Worm (Caenorhabditis elegans) whole organism, L3 larva: ENCODE data around the gene F40A3.4.

Source experiments
- R02D3.7 ChIP-seq: fragments of 150-350 bp; optimal IDR thresholded peaks from 2 replicates; lab custom pipeline; 2014; ENCODE audit warnings: missing biosample characterization, missing genetic modification characterization
- ceh-16 ChIP-seq: sonication (generic microtip); optimal IDR thresholded peaks from 2 replicates; lab custom pipeline; 2017; ENCODE audit warnings: missing biosample characterization, missing genetic modification characterization
- elt-2 ChIP-seq: sonication (generic microtip); optimal IDR thresholded peaks from 2 replicates; lab custom pipeline; 2016; ENCODE audit warnings: missing genetic modification reagents, mild to moderate bottlenecking, missing genetic modification characterization, missing compliant biosample characterization
- eor-1 ChIP-seq, 2 experiments: fragments of 150-350 bp; optimal IDR thresholded peaks; 2 replicates each; lab custom pipeline; 2014 to 2018; ENCODE audit warnings: missing biosample characterization in 2 of 2, missing genetic modification characterization in 2 of 2
- fkh-10 ChIP-seq: sonication (generic microtip); optimal IDR thresholded peaks from 2 replicates; lab custom pipeline; 2017; ENCODE audit warnings: missing biosample characterization, missing genetic modification reagents, missing genetic modification characterization
- fkh-2 ChIP-seq: fragments of 150-350 bp; optimal IDR thresholded peaks from 2 replicates; lab custom pipeline; 2014; ENCODE audit warnings: missing biosample characterization, missing genetic modification reagents, missing genetic modification characterization
- fos-1 ChIP-seq: fragments of 150-350 bp; optimal IDR thresholded peaks from 2 replicates; lab custom pipeline; 2014; ENCODE audit warnings: missing biosample characterization, missing genetic modification characterization
- hmg-11 ChIP-seq: sonication (generic microtip); optimal IDR thresholded peaks from 2 replicates; lab custom pipeline; 2016; ENCODE audit warnings: missing genetic modification characterization, missing compliant biosample characterization
- jun-1 ChIP-seq: fragments of 150-350 bp; optimal IDR thresholded peaks from 2 replicates; lab custom pipeline; 2014; ENCODE audit warnings: missing biosample characterization, missing genetic modification reagents, missing genetic modification characterization
- lin-15B ChIP-seq: fragments of 150-350 bp; optimal IDR thresholded peaks from 2 replicates; lab custom pipeline; 2014; ENCODE audit warnings: missing biosample characterization, missing genetic modification characterization
- lsy-12 ChIP-seq: sonication (generic microtip); optimal IDR thresholded peaks from 2 replicates; lab custom pipeline; 2016; ENCODE audit warnings: mild to moderate bottlenecking, missing genetic modification characterization, missing compliant biosample characterization
- mml-1 ChIP-seq: fragments of 150-350 bp; sonication (generic microtip); optimal IDR thresholded peaks from 3 replicates; lab custom pipeline; 2014; ENCODE audit warnings: missing biosample characterization, missing genetic modification characterization
- nfya-1 ChIP-seq: sonication (generic microtip); optimal IDR thresholded peaks from 2 replicates; lab custom pipeline; 2017; ENCODE audit warnings: missing genetic modification characterization, mild to moderate bottlenecking, missing compliant biosample characterization, antibody characterized with exemption, moderate library complexity; ENCODE audit not compliant: insufficient read depth
- nhr-11 ChIP-seq: fragments of 150-350 bp; optimal IDR thresholded peaks from 2 replicates; lab custom pipeline; 2014; ENCODE audit warnings: missing biosample characterization, missing genetic modification characterization
- nhr-12 ChIP-seq: fragments of 150-350 bp; optimal IDR thresholded peaks from 2 replicates; lab custom pipeline; 2014; ENCODE audit warnings: missing biosample characterization, missing genetic modification characterization
- nhr-23 ChIP-seq: fragments of 150-350 bp; optimal IDR thresholded peaks from 2 replicates; lab custom pipeline; 2014; ENCODE audit warnings: missing biosample characterization, missing genetic modification reagents, missing genetic modification characterization
- nhr-25 ChIP-seq: sonication (generic microtip); optimal IDR thresholded peaks from 2 replicates; lab custom pipeline; 2017; ENCODE audit warnings: missing biosample characterization, missing genetic modification characterization
- nhr-28 ChIP-seq: fragments of 150-350 bp; optimal IDR thresholded peaks from 2 replicates; lab custom pipeline; 2014; ENCODE audit warnings: missing biosample characterization, missing genetic modification characterization
- nhr-43 ChIP-seq: sonication (generic microtip); optimal IDR thresholded peaks from 2 replicates; lab custom pipeline; 2016; ENCODE audit warnings: mild to moderate bottlenecking, missing genetic modification characterization, missing compliant biosample characterization; ENCODE audit not compliant: poor library complexity, severe bottlenecking
- pha-4 ChIP-seq: fragments of 150-350 bp; optimal IDR thresholded peaks from 2 replicates; lab custom pipeline; 2014; ENCODE audit warnings: missing biosample characterization, missing genetic modification reagents, missing genetic modification characterization
- pqm-1 ChIP-seq: fragments of 150-350 bp; optimal IDR thresholded peaks from 2 replicates; lab custom pipeline; 2017; ENCODE audit warnings: missing biosample characterization, missing genetic modification characterization, inconsistent platforms
- skn-1 ChIP-seq: fragments of 150-350 bp; optimal IDR thresholded peaks from 2 replicates; lab custom pipeline; 2014; ENCODE audit warnings: missing biosample characterization, missing genetic modification characterization
- snpc-4 ChIP-seq: fragments of 150-350 bp; optimal IDR thresholded peaks from 2 replicates; lab custom pipeline; 2014; ENCODE audit warnings: missing biosample characterization, missing genetic modification characterization
- unc-39 ChIP-seq: sonication (generic microtip); optimal IDR thresholded peaks from 4 replicates; lab custom pipeline; 2017; ENCODE audit warnings: missing biosample characterization, missing genetic modification characterization
- unc-62 ChIP-seq: fragments of 150-350 bp; sonication (generic microtip); optimal IDR thresholded peaks from 4 replicates; lab custom pipeline; 2014; ENCODE audit warnings: missing biosample characterization, missing genetic modification reagents, missing genetic modification characterization
- ztf-11 ChIP-seq: fragments of 150-350 bp; optimal IDR thresholded peaks from 2 replicates; lab custom pipeline; 2014; ENCODE audit warnings: missing biosample characterization, missing genetic modification characterization
- ztf-4 ChIP-seq: fragments of 150-350 bp; optimal IDR thresholded peaks from 2 replicates; lab custom pipeline; 2014; ENCODE audit warnings: missing biosample characterization, missing genetic modification characterization

F40A3.4 gene

ce11 chrV:7861792-7862191, 13.8 kb upstream of the F40A3.4 start, which contains the start of gene C37C3.17:
TSS of gene C37C3.17 (minus strand) at chrV:7861892.
- no peak for TF ChIP-seq hmg-11 (tag; lab: Kevin White, UChicago)
- no peak for TF ChIP-seq ztf-11
- no peak for TF ChIP-seq jun-1 (tag; lab: Kevin White, UChicago)

DNA sequence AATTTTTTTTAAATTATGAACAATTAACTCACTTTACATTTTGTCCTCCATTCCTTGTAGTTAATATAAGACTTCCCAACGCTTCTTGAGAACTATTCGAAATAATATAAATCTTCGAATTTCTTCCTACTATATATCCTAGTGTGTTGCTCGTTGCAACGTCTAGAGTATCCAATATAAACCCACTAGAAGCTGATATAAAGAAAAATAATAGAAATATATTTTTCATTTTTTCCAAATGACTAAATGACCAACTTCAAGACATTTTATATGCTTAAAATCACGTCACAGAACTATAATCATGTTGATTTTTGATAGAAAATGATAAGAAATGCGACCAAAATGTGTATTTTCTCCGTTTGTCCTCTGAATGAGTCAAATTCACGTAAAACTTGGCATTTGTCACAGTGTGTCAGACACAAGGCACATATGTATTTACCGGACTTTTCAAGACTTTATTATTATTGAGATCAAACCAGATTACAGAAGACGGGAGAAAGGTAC, 12.5 kb upstream of the F40A3.4 start, which contains the start of gene C37C3.10:
TSS of gene C37C3.10 (minus strand) at position 51 of the 504 bp plus-strand sequence.
- TF ChIP-seq pqm-1 (tag; lab: Kevin White, UChicago) (peak; percentile 64), ceh-16 (tag; lab: Kevin White, UChicago) (no peak)
- TF ChIP-seq, all 47 proteins: peak for 1

DNA sequence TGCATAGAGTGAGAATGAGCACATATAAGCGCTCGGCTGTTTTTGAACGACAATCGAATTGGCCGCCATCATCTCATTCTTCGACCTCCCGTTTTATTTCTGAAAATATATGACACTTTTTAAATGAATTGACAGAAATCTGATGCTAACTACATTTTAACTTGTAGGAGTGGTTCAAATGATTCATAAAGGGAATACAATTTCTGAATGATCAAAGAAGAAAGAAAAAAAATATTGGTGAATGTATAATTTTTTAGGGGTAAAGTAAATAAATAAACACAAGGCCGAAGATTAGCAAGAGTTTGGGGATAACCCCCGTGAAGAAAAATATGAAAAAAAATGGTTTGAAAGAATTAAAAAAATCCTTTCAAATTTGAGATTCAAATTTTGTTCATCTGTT, 10.9 kb upstream of the F40A3.4 start, which contains the start of gene C37C3.11:
TSS of gene C37C3.11 (minus strand) at position 101 of the 400 bp plus-strand sequence.
- TF ChIP-seq snpc-4 (no peak), pqm-1 (tag; lab: Kevin White, UChicago) (no peak), elt-2 (tag; lab: Kevin White, UChicago) (no peak), ceh-16 (tag; lab: Kevin White, UChicago) (no peak), lin-15B (no peak), jun-1 (tag; lab: Kevin White, UChicago) (no peak), unc-62 (GFP tag; lab: Kevin White, UChicago) (no peak), eor-1 (tag; optimal IDR thresholded peaks at IDR 0.05; lab: Kevin White, UChicago) (no peak), nhr-25 (no peak), hmg-11 (tag; lab: Kevin White, UChicago) (no peak), fkh-10 (GFP tag; lab: Kevin White, UChicago) (no peak), ztf-11 (no peak), nhr-43 (tag; lab: Kevin White, UChicago) (no peak), fos-1 (tag; lab: Kevin White, UChicago) (no peak), fkh-2 (no peak), ztf-4 (tag; lab: Kevin White, UChicago) (no peak), R02D3.7 (tag; lab: Kevin White, UChicago) (no peak)

ce11 chrV:7870707-7871106, 4.8 kb upstream of the F40A3.4 start, which contains the start of gene nipi-4:
TSS of gene nipi-4 (minus strand) at chrV:7870807.
- TF ChIP-seq snpc-4, result no peak
- peak; percentile 4 for TF ChIP-seq nhr-23 (tag; lab: Kevin White, UChicago)

DNA sequence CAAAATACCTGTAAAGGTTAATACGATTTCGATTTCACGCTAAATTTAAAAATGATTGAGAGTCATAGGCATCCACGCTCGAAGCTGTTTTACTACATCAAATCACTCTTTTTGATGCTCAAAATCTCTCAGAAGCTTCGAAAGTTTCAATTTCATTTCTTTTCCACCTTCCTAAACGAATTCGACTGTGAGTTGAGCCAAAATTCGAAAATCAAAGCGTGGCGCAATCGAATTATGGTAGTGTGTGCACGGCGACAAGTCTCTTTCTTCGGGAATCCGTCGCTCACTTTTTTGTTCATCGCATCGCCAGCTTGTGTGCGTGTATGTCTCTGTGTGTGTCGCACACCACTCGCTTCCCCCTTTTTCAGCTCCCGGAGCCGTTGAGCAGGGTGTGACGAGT, 2.6 kb upstream of the F40A3.4 start:
- TF ChIP-seq nhr-12 (tag; lab: Kevin White, UChicago) (no peak), fkh-10 (GFP tag; lab: Kevin White, UChicago) (peak; percentile 58)

DNA sequence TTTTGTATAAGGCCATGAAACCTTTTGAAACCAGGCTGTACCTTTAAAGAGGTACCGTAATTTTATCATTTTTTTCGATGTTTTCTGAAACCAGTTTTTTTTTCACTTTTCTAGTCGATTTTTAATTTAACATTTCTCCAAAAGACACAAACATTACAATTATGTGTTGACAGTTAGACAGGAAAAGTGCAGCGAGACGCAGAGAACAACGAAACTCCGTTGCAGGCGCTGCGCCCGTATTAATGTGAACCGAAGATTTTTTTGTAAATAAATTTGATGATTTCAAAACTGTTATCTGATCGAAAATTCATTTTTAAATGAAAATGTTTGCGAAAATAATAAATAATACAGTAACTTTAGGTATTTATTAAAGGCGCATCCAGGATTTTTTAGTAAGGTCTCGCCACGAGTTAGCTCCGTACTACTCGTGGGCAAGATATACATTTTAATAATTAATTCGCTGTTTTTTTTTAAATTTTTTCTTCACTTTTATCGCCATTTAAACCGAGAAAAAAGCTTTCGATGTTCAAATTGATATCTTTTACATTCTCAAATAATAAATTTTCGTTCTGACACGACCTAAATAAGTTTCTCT, 1.4 kb downstream of the F40A3.4 start, which contains the start of gene F40A3.3:
TSS of gene F40A3.3 (plus strand) at position 564 of the 595 bp plus-strand sequence.
- TF ChIP-seq fkh-10 (GFP tag; lab: Kevin White, UChicago), result no peak
- TF ChIP-seq lsy-12 (tag; lab: Kevin White, UChicago), result no peak
- no peak for TF ChIP-seq unc-62 (GFP tag; lab: Kevin White, UChicago)
- TF ChIP-seq nhr-28 (tag; lab: Kevin White, UChicago), result no peak
- no peak for TF ChIP-seq skn-1 (tag; lab: Kevin White, UChicago)
- no peak for TF ChIP-seq nhr-11 (tag; lab: Kevin White, UChicago)
- TF ChIP-seq nhr-25, result no peak
- no peak for TF ChIP-seq unc-39
- peak; percentile 70 for TF ChIP-seq pha-4 (tag; lab: Kevin White, UChicago)
- TF ChIP-seq mml-1 (tag; lab: Kevin White, UChicago), result no peak
- TF ChIP-seq elt-2 (tag; lab: Kevin White, UChicago), result peak; percentile 17
- TF ChIP-seq nfya-1 (tag; lab: Kevin White, UChicago), result peak; percentile 25
- TF ChIP-seq eor-1 (tag; optimal IDR thresholded peaks at IDR 0.05; lab: Kevin White, UChicago), result no peak
- no peak for TF ChIP-seq nhr-12 (tag; lab: Kevin White, UChicago)
